Worm (Caenorhabditis elegans): Measurements from ENCODE around the gene set-15.

Gene set-15

DNA sequence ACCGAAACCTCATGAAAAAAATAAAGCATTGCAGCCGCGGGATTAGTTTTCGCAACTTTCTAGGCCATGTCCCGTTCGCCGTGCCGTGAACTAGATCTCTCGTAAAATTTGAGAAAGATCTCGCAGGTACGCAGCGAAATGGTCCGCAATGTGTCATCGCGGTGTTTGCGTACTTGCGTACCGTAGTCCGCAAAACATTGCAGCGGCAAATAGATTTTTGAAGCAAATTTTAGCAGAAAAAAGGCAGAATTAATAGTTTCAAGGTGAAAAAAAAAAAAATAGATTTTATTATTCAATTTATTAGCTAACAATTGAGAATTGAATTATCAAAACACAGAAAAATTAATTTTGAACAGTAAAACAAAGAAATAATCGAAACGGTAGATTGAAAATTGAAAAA, 52.1 kb downstream of the set-15 start:
- TF ChIP-seq Y67H2A.10 (GFP tag; conservative IDR thresholded peaks at IDR 0.05) (peak; percentile 98), lsl-1 (GFP tag; optimal IDR thresholded peaks at IDR 0.05) (peak; percentile 89), ets-4 (GFP tag; optimal IDR thresholded peaks at IDR 0.05) (peak; percentile 60), madf-3 (GFP tag; IDR thresholded peaks at IDR 0.05) (peak; percentile 97), K12H6.12 (tag; optimal IDR thresholded peaks at IDR 0.05) (peak; percentile 94), mcd-1 (GFP tag; IDR thresholded peaks at IDR 0.05) (peak; percentile 100), ztf-18 (tag; optimal IDR thresholded peaks at IDR 0.05) (peak; percentile 88), nhr-120 (GFP tag; IDR thresholded peaks at IDR 0.05) (peak; percentile 90; the same call in 1 of the 2 replicates), attf-5 (GFP tag; optimal IDR thresholded peaks at IDR 0.05) (peak; percentile 99), unc-130 (GFP tag; optimal IDR thresholded peaks at IDR 0.05) (peak; percentile 90), nhr-90 (tag; optimal IDR thresholded peaks at IDR 0.05) (peak; percentile 76), cebp-1 (GFP tag; IDR thresholded peaks at IDR 0.05) (peak; percentile 97), cebp-1 (tag; optimal IDR thresholded peaks at IDR 0.05) (peak; percentile 95), madf-10 (tag; optimal IDR thresholded peaks at IDR 0.05) (peak; percentile 88), ccch-3 (GFP tag; optimal IDR thresholded peaks at IDR 0.05) (peak; percentile 52), ceh-91 (GFP tag; IDR thresholded peaks at IDR 0.05) (peak; percentile 100), let-607 (tag; optimal IDR thresholded peaks at IDR 0.05) (peak; percentile 81 to 96), ztf-6 (GFP tag; IDR thresholded peaks at IDR 0.05) (peak; percentile 99), egrh-3 (GFP tag; IDR thresholded peaks at IDR 0.05) (peak; percentile 94), lag-1 (GFP tag; IDR thresholded peaks at IDR 0.05) (peak; percentile 93; the same call in 1 of the 2 replicates), F39B2.1 (GFP tag; IDR thresholded peaks at IDR 0.05) (peak; percentile 83; the same call in 1 of the 2 replicates), dox-1 (GFP tag; IDR thresholded peaks at IDR 0.05) (peak; percentile 100), Y79H2A.3 (GFP tag; conservative IDR thresholded peaks at IDR 0.05) (peak; percentile 96), aptf-2 (GFP tag; conservative IDR thresholded peaks at IDR 0.05) (peak; percentile 98), F33H1.4 (GFP tag; IDR thresholded peaks at IDR 0.05) (peak; percentile 97), madf-8 (GFP tag; conservative IDR thresholded peaks at IDR 0.05) (peak; percentile 87), somi-1 (GFP tag; optimal IDR thresholded peaks at IDR 0.05) (peak; percentile 95), hmg-1.2 (GFP tag; IDR thresholded peaks at IDR 0.05) (peak; percentile 100), egl-18 (GFP tag; IDR thresholded peaks at IDR 0.05) (peak; percentile 98), sea-2 (GFP tag; IDR thresholded peaks at IDR 0.05) (peak; percentile 100), B0035.1 (tag; optimal IDR thresholded peaks at IDR 0.05) (peak; percentile 83), bed-1 (GFP tag; IDR thresholded peaks at IDR 0.05) (peak; percentile 100), ztf-25 (GFP tag; IDR thresholded peaks at IDR 0.05) (peak; percentile 99), tlf-1 (GFP tag; optimal IDR thresholded peaks at IDR 0.05) (peak; percentile 98), attf-3 (GFP tag; conservative IDR thresholded peaks at IDR 0.05) (peak; percentile 92), F37B4.10 (GFP tag; IDR thresholded peaks at IDR 0.05) (peak; percentile 100), gei-17 (GFP tag; optimal IDR thresholded peaks at IDR 0.05) (peak; percentile 72), madf-6 (GFP tag; IDR thresholded peaks at IDR 0.05) (peak; percentile 89; the same call in 1 of the 2 replicates), let-526 (GFP tag; IDR thresholded peaks at IDR 0.05) (peak; percentile 98), atf-7 (tag; optimal IDR thresholded peaks at IDR 0.05) (peak; percentile 88), efl-1 (GFP tag; optimal IDR thresholded peaks at IDR 0.05) (peak; percentile 18), hsf-1 (GFP tag; IDR thresholded peaks at IDR 0.05) (peak; percentile 94), dpl-1 (GFP tag; optimal IDR thresholded peaks at IDR 0.05) (peak; percentile 42), pbrm-1 (GFP tag; IDR thresholded peaks at IDR 0.05) (peak; percentile 99), mel-28 (tag; optimal IDR thresholded peaks at IDR 0.05; ENCODE audit: borderline replicate concordance) (peak; percentile 9), him-1 (tag; optimal IDR thresholded peaks at IDR 0.05) (peak; percentile 48), nfya-2 (GFP tag; IDR thresholded peaks at IDR 0.05) (0 out of 2 replicates have a peak, but pooled peaks have one; percentile 39), D2030.7 (GFP tag; IDR thresholded peaks at IDR 0.05) (peak; percentile 98), ztf-28 (GFP tag; IDR thresholded peaks at IDR 0.05) (peak; percentile 100)

All from whole organism, young adult.